Worm (Caenorhabditis elegans) whole organism, L4 larva: ENCODE measurements around the gene sri-29.

Source experiments
- Y48G9A.11 ChIP-seq: fragments of 200-800 bp; sonication (Bioruptor generic); IDR thresholded peaks from 2 replicates; pipeline ENCODE4 v1.3.6; 2022; ENCODE audit warnings: missing genetic modification reagents, missing genetic modification characterization, missing compliant biosample characterization
- ama-1 ChIP-seq: fragments of 150-350 bp; optimal IDR thresholded peaks from 2 replicates; lab custom pipeline; 2014; ENCODE audit warnings: inconsistent platforms, mixed read lengths
- ceh-82 ChIP-seq: sonication (generic microtip); optimal IDR thresholded peaks from 2 replicates; lab custom pipeline; 2017; ENCODE audit warnings: missing biosample characterization, missing genetic modification characterization
- ces-1 ChIP-seq: fragments of 150-350 bp; sonication (generic microtip); optimal IDR thresholded peaks from 4 replicates; lab custom pipeline; 2014; ENCODE audit warnings: missing biosample characterization, missing genetic modification reagents, missing genetic modification characterization
- daf-8 ChIP-seq: fragments of 200-800 bp; sonication (Bioruptor generic); IDR thresholded peaks from 2 replicates; pipeline ENCODE4 v1.3.6; 2022; ENCODE audit warnings: missing genetic modification characterization, missing compliant biosample characterization
- fos-1 ChIP-seq: fragments of 150-350 bp; optimal IDR thresholded peaks from 2 replicates; lab custom pipeline; 2014; ENCODE audit warnings: missing biosample characterization, missing genetic modification characterization
- hlh-11 ChIP-seq: fragments of 200-800 bp; sonication (Bioruptor generic); optimal IDR thresholded peaks from 2 replicates; lab custom pipeline; 2018; ENCODE audit warnings: mild to moderate bottlenecking, missing genetic modification characterization, missing compliant biosample characterization
- jun-1 ChIP-seq: fragments of 150-350 bp; optimal IDR thresholded peaks from 2 replicates; lab custom pipeline; 2014; ENCODE audit warnings: missing biosample characterization, missing genetic modification reagents, missing genetic modification characterization
- lin-1 ChIP-seq: fragments of 200-800 bp; sonication (Bioruptor generic); IDR thresholded peaks from 2 replicates; pipeline ENCODE4 v1.3.6; 2022; ENCODE audit warnings: missing genetic modification reagents, missing genetic modification characterization, missing compliant biosample characterization
- lsy-2 ChIP-seq, 2 experiments: fragments of 150-350 bp in 1 of 2; sonication (generic microtip) in 1 of 2; optimal IDR thresholded peaks; 2 replicates each; lab custom pipeline; 2014 to 2017; ENCODE audit warnings: missing biosample characterization in 2 of 2, missing genetic modification characterization in 2 of 2
- nhr-11 ChIP-seq: fragments of 150-350 bp; optimal IDR thresholded peaks from 2 replicates; lab custom pipeline; 2014; ENCODE audit warnings: missing biosample characterization, missing genetic modification characterization
- sdz-12 ChIP-seq: fragments of 200-800 bp; sonication (Bioruptor generic); optimal IDR thresholded peaks from 2 replicates; lab custom pipeline; 2018; ENCODE audit warnings: mild to moderate bottlenecking, missing genetic modification characterization, missing compliant biosample characterization
- snpc-4 ChIP-seq: fragments of 150-350 bp; optimal IDR thresholded peaks from 2 replicates; lab custom pipeline; 2014; ENCODE audit warnings: missing biosample characterization, missing genetic modification characterization
- unc-39 ChIP-seq: sonication (generic microtip); optimal IDR thresholded peaks from 2 replicates; lab custom pipeline; 2017; ENCODE audit warnings: missing biosample characterization, missing genetic modification characterization

- TF ChIP-seq sdz-12 (GFP tag; lab: Kevin White, UChicago) (no peak), unc-39 (tag; lab: Kevin White, UChicago) (no peak), nhr-11 (tag; lab: Kevin White, UChicago) (no peak), hlh-11 (no peak), lsy-2 (tag; optimal IDR thresholded peaks at IDR 0.05; lab: Kevin White, UChicago) (no peak), ama-1 (no peak), fos-1 (tag; lab: Kevin White, UChicago) (no peak), jun-1 (tag; lab: Kevin White, UChicago) (no peak), lin-1 (GFP tag; lab: Robert Waterston, UW) (no peak), ces-1 (GFP tag; lab: Kevin White, UChicago) (no peak), snpc-4 (tag; lab: Kevin White, UChicago) (no peak), Y48G9A.11 (no peak), daf-8 (no peak), ceh-82 (no peak)
Measured at ce11 chrII:3020899-3021298, 23.2 kb upstream of the sri-29 start.
